Fruit fly (Drosophila melanogaster): Measurements from ENCODE around the gene CG9705.

CG9705 gene

dm6 chr3L:16749726-16750125, 30.2 kb upstream of the CG9705 start (continued):
- TF ChIP-seq ind (GFP tag; optimal IDR thresholded peaks at IDR 0.05) = no peak
- TF ChIP-seq kay (GFP tag; optimal IDR thresholded peaks at IDR 0.05) = no peak
- TF ChIP-seq CG11560 (tag; IDR thresholded peaks at IDR 0.05) = no peak
- TF ChIP-seq CG9437 (GFP tag; optimal IDR thresholded peaks at IDR 0.05) = no peak
- no peak for TF ChIP-seq Atf6 (GFP tag; IDR thresholded peaks at IDR 0.05)
- TF ChIP-seq CG5245 (GFP tag; optimal IDR thresholded peaks at IDR 0.05) = peak; percentile 6
- peak; percentile 44 for TF ChIP-seq nerfin-1 (tag; optimal IDR thresholded peaks at IDR 0.05)
- no peak for TF ChIP-seq CG2199 (GFP tag; IDR thresholded peaks at IDR 0.05)
- TF ChIP-seq CG8281 (tag; optimal IDR thresholded peaks at IDR 0.05) = no peak
- no peak for TF ChIP-seq CG3281 (GFP tag; optimal IDR thresholded peaks at IDR 0.05)
- peak; percentile 9 for TF ChIP-seq Ssrp (tag; optimal IDR thresholded peaks at IDR 0.05)
- TF ChIP-seq CG11695 (GFP tag; IDR thresholded peaks at IDR 0.05) = peak; percentile 35; the same call in 1 of the 3 replicates
- TF ChIP-seq Six4 (GFP tag; optimal IDR thresholded peaks at IDR 0.05) = peak; percentile 27
- no peak for TF ChIP-seq CG13296 (GFP tag; optimal IDR thresholded peaks at IDR 0.05)
- TF ChIP-seq CG17568 (GFP tag; optimal IDR thresholded peaks at IDR 0.05) = no peak
- TF ChIP-seq CG8944 (GFP tag; optimal IDR thresholded peaks at IDR 0.05) = no peak

dm6 chr3L:16750750-16751149, 29.1 kb upstream of the CG9705 start:
- TF ChIP-seq CG4404 (GFP tag; IDR thresholded peaks at IDR 0.05) (no peak), D19A (tag; optimal IDR thresholded peaks at IDR 0.05) (peak; percentile 57), pfk (GFP tag; optimal IDR thresholded peaks at IDR 0.05) (no peak), CG3847 (GFP tag; IDR thresholded peaks at IDR 0.05) (no peak), slou (GFP tag; optimal IDR thresholded peaks at IDR 0.05) (no peak), CG7928 (GFP tag; optimal IDR thresholded peaks at IDR 0.05) (no peak), gsb-n (tag; optimal IDR thresholded peaks at IDR 0.05) (no peak)

- no peak for TF ChIP-seq knrl (GFP tag; IDR thresholded peaks at IDR 0.05; ENCODE audit: partially characterized antibody)
- TF ChIP-seq CG2712 (tag; optimal IDR thresholded peaks at IDR 0.05) = no peak
- no peak for TF ChIP-seq amos (GFP tag; IDR thresholded peaks at IDR 0.05; ENCODE audit: partially characterized antibody)
- TF ChIP-seq Abd-B (GFP tag; optimal IDR thresholded peaks at IDR 0.05) = no peak
- no peak for TF ChIP-seq nom (GFP tag; optimal IDR thresholded peaks at IDR 0.05)
- TF ChIP-seq Sry-δ (GFP tag; optimal IDR thresholded peaks at IDR 0.05) = no peak
- no peak for TF ChIP-seq zfh2 (GFP tag; optimal IDR thresholded peaks at IDR 0.05)
- no peak for TF ChIP-seq mirr (GFP tag; optimal IDR thresholded peaks at IDR 0.05)
- no peak for TF ChIP-seq fd102C (GFP tag; optimal IDR thresholded peaks at IDR 0.05)
- TF ChIP-seq caup (GFP tag; optimal IDR thresholded peaks at IDR 0.05; ENCODE audit: severe bottlenecking) = no peak
- TF ChIP-seq BtbVII (GFP tag; optimal IDR thresholded peaks at IDR 0.05) = no peak
Measured at dm6 chr3L:16751487-16752054, 28.3 kb upstream of the CG9705 start.

dm6 chr3L:16752402-16753096, 27.4 kb upstream of the CG9705 start:
- TF ChIP-seq scrt (GFP tag; optimal IDR thresholded peaks at IDR 0.05) = no peak
- peak; percentile 5 for TF ChIP-seq phol (tag; optimal IDR thresholded peaks at IDR 0.05)
- TF ChIP-seq CG17802 (tag; optimal IDR thresholded peaks at IDR 0.05) = no peak
- no peak for TF ChIP-seq CG2120 (GFP tag; optimal IDR thresholded peaks at IDR 0.05)
- no peak for TF ChIP-seq pfk (GFP tag; optimal IDR thresholded peaks at IDR 0.05)
- no peak for TF ChIP-seq E2f2 (GFP tag; IDR thresholded peaks at IDR 0.05)
- TF ChIP-seq CG1603 (tag; optimal IDR thresholded peaks at IDR 0.05) = peak; percentile 2
- no peak for TF ChIP-seq CG8765 (GFP tag; IDR thresholded peaks at IDR 0.05)
- no peak for TF ChIP-seq ftz-f1 (GFP tag; optimal IDR thresholded peaks at IDR 0.05)
- TF ChIP-seq CG12299 (tag; optimal IDR thresholded peaks at IDR 0.05) = no peak
- TF ChIP-seq CG18262 (tag; optimal IDR thresholded peaks at IDR 0.05) = peak; percentile 12
- TF ChIP-seq CG7987 (GFP tag; optimal IDR thresholded peaks at IDR 0.05) = no peak
- TF ChIP-seq ind (GFP tag; optimal IDR thresholded peaks at IDR 0.05) = no peak
- no peak for TF ChIP-seq tap (tag; optimal IDR thresholded peaks at IDR 0.05)

Measured in whole organism, embryonic.